Fruit fly (Drosophila melanogaster) whole organism, embryonic: ENCODE measurements around the gene brn.

Experiments
- Adf1 ChIP-seq: fragments of 200-800 bp; sonication (Bioruptor generic); IDR thresholded peaks from 2 replicates; pipeline ENCODE4 v1.3.6; 2022; ENCODE audit warnings: missing biosample characterization, missing genetic modification characterization
- Aef1 ChIP-seq: fragments of 200-800 bp; sonication (Bioruptor generic); IDR thresholded peaks from 3 replicates; pipeline ENCODE4 v1.3.6; 2022; ENCODE audit warnings: missing biosample characterization, missing genetic modification characterization
- Atf-2 ChIP-seq: fragments of 200-800 bp; sonication (Bioruptor generic); optimal IDR thresholded peaks from 2 replicates; lab custom pipeline; 2016; ENCODE audit warnings: missing biosample characterization, missing genetic modification characterization
- CG10543 ChIP-seq: fragments of 200-800 bp; sonication (Bioruptor generic); optimal IDR thresholded peaks from 3 replicates; lab custom pipeline; 2017; ENCODE audit warnings: missing biosample characterization, mild to moderate bottlenecking, missing genetic modification characterization, moderate library complexity
- CG11247 ChIP-seq: fragments of 200-800 bp; sonication (Bioruptor generic); IDR thresholded peaks from 2 replicates; pipeline ENCODE4 v1.3.6; 2022; ENCODE audit warnings: missing biosample characterization, missing genetic modification characterization
- CG12155 ChIP-seq: fragments of 200-800 bp; sonication (Bioruptor generic); optimal IDR thresholded peaks from 3 replicates; lab custom pipeline; 2016; ENCODE audit warnings: missing biosample characterization, missing genetic modification characterization
- CG12236 ChIP-seq: fragments of 200-800 bp; sonication (Bioruptor generic); optimal IDR thresholded peaks from 2 replicates; lab custom pipeline; 2016; ENCODE audit warnings: missing biosample characterization, missing genetic modification characterization
- CG15514 ChIP-seq: fragments of 200-800 bp; sonication (Bioruptor generic); optimal IDR thresholded peaks from 3 replicates; lab custom pipeline; 2017; ENCODE audit warnings: missing biosample characterization, missing genetic modification characterization, mild to moderate bottlenecking, moderate library complexity, missing genetic modification reagents
- CG17568 ChIP-seq: fragments of 200-800 bp; sonication (Bioruptor generic); optimal IDR thresholded peaks from 2 replicates; lab custom pipeline; 2018; ENCODE audit warnings: missing biosample characterization, mild to moderate bottlenecking, missing genetic modification characterization, moderate library complexity
- CG17612 ChIP-seq: fragments of 200-800 bp; sonication (Bioruptor generic); IDR thresholded peaks from 2 replicates; pipeline ENCODE4 v1.3.6; 2022; ENCODE audit warnings: missing biosample characterization, missing genetic modification characterization
- CG18764 ChIP-seq: fragments of 200-800 bp; sonication (Bioruptor generic); optimal IDR thresholded peaks from 3 replicates; lab custom pipeline; 2016; ENCODE audit warnings: missing biosample characterization, missing genetic modification characterization
- CG2712 ChIP-seq: fragments of 200-800 bp; optimal IDR thresholded peaks from 3 replicates; lab custom pipeline; 2019; ENCODE audit warnings: missing biosample characterization, mild to moderate bottlenecking, missing genetic modification characterization, moderate library complexity
- CG32532 ChIP-seq: fragments of 200-800 bp; sonication (Bioruptor generic); IDR thresholded peaks from 2 replicates; pipeline ENCODE4 v1.3.6; 2022; ENCODE audit warnings: missing biosample characterization, missing genetic modification characterization
- CG3838 ChIP-seq: fragments of 200-800 bp; sonication (Bioruptor generic); optimal IDR thresholded peaks from 3 replicates; lab custom pipeline; 2016; ENCODE audit warnings: missing biosample characterization, missing genetic modification characterization
- CG4404 ChIP-seq: fragments of 200-800 bp; sonication (Bioruptor generic); IDR thresholded peaks from 2 replicates; pipeline ENCODE4 v1.3.6; 2022; ENCODE audit warnings: missing biosample characterization, missing genetic modification characterization
- CG4617 ChIP-seq: fragments of 200-800 bp; sonication (Bioruptor generic); optimal IDR thresholded peaks from 3 replicates; lab custom pipeline; 2016; ENCODE audit warnings: missing biosample characterization, missing genetic modification characterization, borderline replicate concordance
- CG4854 ChIP-seq: fragments of 200-800 bp; sonication (Bioruptor generic); optimal IDR thresholded peaks from 2 replicates; lab custom pipeline; 2016; ENCODE audit warnings: missing biosample characterization, missing genetic modification characterization, inconsistent platforms
- CG6683 ChIP-seq: fragments of 200-800 bp; sonication (Bioruptor generic); optimal IDR thresholded peaks from 2 replicates; lab custom pipeline; 2017; ENCODE audit warnings: missing biosample characterization, mild to moderate bottlenecking, missing genetic modification characterization, missing genetic modification reagents
- CG6791 ChIP-seq: fragments of 200-800 bp; sonication (Bioruptor generic); IDR thresholded peaks from 3 replicates; pipeline ENCODE4 v1.3.6; 2022; ENCODE audit warnings: missing biosample characterization, missing genetic modification characterization; ENCODE audit not compliant: partially characterized antibody
- CG7928 ChIP-seq: fragments of 200-800 bp; sonication (Bioruptor generic); optimal IDR thresholded peaks from 2 replicates; lab custom pipeline; 2017; ENCODE audit warnings: missing biosample characterization, mild to moderate bottlenecking, missing genetic modification characterization
- CG7963 ChIP-seq: fragments of 200-800 bp; sonication (Bioruptor generic); IDR thresholded peaks from 3 replicates; pipeline ENCODE4 v1.3.6; 2022; ENCODE audit warnings: missing biosample characterization, missing genetic modification characterization; ENCODE audit not compliant: partially characterized antibody
- CG9437 ChIP-seq: fragments of 200-800 bp; sonication (Bioruptor generic); optimal IDR thresholded peaks from 2 replicates; lab custom pipeline; 2018; ENCODE audit warnings: missing biosample characterization, mild to moderate bottlenecking, missing genetic modification characterization
- D19A ChIP-seq: fragments of 200-800 bp; optimal IDR thresholded peaks from 3 replicates; lab custom pipeline; 2019; ENCODE audit warnings: missing biosample characterization, mild to moderate bottlenecking, missing genetic modification characterization, moderate library complexity
- Dek ChIP-seq: fragments of 200-800 bp; sonication (Bioruptor generic); optimal IDR thresholded peaks from 3 replicates; lab custom pipeline; 2019; ENCODE audit warnings: missing biosample characterization, mild to moderate bottlenecking, missing genetic modification characterization, moderate library complexity
- Dref ChIP-seq: fragments of 200-800 bp; sonication (Bioruptor generic); IDR thresholded peaks from 2 replicates; pipeline ENCODE4 v1.3.6; 2022; ENCODE audit warnings: missing biosample characterization, missing genetic modification characterization
- Ets97D ChIP-seq: fragments of 200-800 bp; sonication (Bioruptor generic); optimal IDR thresholded peaks from 3 replicates; lab custom pipeline; 2016; ENCODE audit warnings: missing biosample characterization, missing genetic modification characterization
- HLH4C ChIP-seq: fragments of 200-800 bp; sonication (Bioruptor generic); IDR thresholded peaks from 3 replicates; pipeline ENCODE4 v1.3.6; 2022; ENCODE audit warnings: missing biosample characterization, missing genetic modification characterization; ENCODE audit not compliant: partially characterized antibody
- Mrtf ChIP-seq: fragments of 200-800 bp; sonication (Bioruptor generic); IDR thresholded peaks from 3 replicates; pipeline ENCODE4 v1.3.6; 2022; ENCODE audit warnings: missing biosample characterization, missing genetic modification characterization
- Sry-δ ChIP-seq: fragments of 200-800 bp; sonication (Bioruptor generic); optimal IDR thresholded peaks from 2 replicates; lab custom pipeline; 2016; ENCODE audit warnings: missing biosample characterization, missing genetic modification characterization
- Vsx1 ChIP-seq: fragments of 200-800 bp; sonication (Bioruptor generic); optimal IDR thresholded peaks from 2 replicates; lab custom pipeline; 2017; ENCODE audit warnings: missing biosample characterization, mild to moderate bottlenecking, missing genetic modification characterization, missing genetic modification reagents
- Xbp1 ChIP-seq: fragments of 200-800 bp; sonication (Bioruptor generic); optimal IDR thresholded peaks from 3 replicates; lab custom pipeline; 2016; ENCODE audit warnings: missing biosample characterization, mild to moderate bottlenecking, missing genetic modification characterization
- ara ChIP-seq: fragments of 200-800 bp; sonication (Bioruptor generic); IDR thresholded peaks from 2 replicates; pipeline ENCODE4 v1.3.6; 2022; ENCODE audit warnings: missing biosample characterization, missing genetic modification characterization
- btn ChIP-seq: fragments of 200-800 bp; sonication (Bioruptor generic); optimal IDR thresholded peaks from 2 replicates; lab custom pipeline; 2016; ENCODE audit warnings: missing biosample characterization, missing genetic modification characterization
- cas ChIP-seq: fragments of 200-800 bp; sonication (Bioruptor generic); IDR thresholded peaks from 2 replicates; pipeline ENCODE4 v1.3.6; 2022; ENCODE audit warnings: missing biosample characterization, missing genetic modification characterization
- cato ChIP-seq: fragments of 200-800 bp; sonication (Bioruptor generic); optimal IDR thresholded peaks from 2 replicates; lab custom pipeline; 2016; ENCODE audit warnings: missing biosample characterization, missing genetic modification characterization, borderline replicate concordance
- corto ChIP-seq: fragments of 200-800 bp; sonication (Bioruptor generic); optimal IDR thresholded peaks from 2 replicates; lab custom pipeline; 2016; ENCODE audit warnings: missing biosample characterization, mild to moderate bottlenecking, missing genetic modification characterization, moderate library complexity
- dm ChIP-seq: fragments of 200-800 bp; sonication (Bioruptor generic); optimal IDR thresholded peaks from 3 replicates; lab custom pipeline; 2016; ENCODE audit warnings: missing biosample characterization, missing genetic modification characterization
- eyg ChIP-seq: fragments of 200-800 bp; sonication (Bioruptor generic); optimal IDR thresholded peaks from 3 replicates; lab custom pipeline; 2016; ENCODE audit warnings: missing biosample characterization, missing genetic modification characterization
- ftz-f1 ChIP-seq: fragments of 200-800 bp; sonication (Bioruptor generic); optimal IDR thresholded peaks from 2 replicates; lab custom pipeline; 2016; ENCODE audit warnings: missing biosample characterization, missing genetic modification characterization
- gcm ChIP-seq: fragments of 200-800 bp; sonication (Bioruptor generic); optimal IDR thresholded peaks from 2 replicates; lab custom pipeline; 2019; ENCODE audit warnings: missing biosample characterization, mild to moderate bottlenecking, missing genetic modification characterization, moderate library complexity
- hbn ChIP-seq: fragments of 200-800 bp; sonication (Bioruptor generic); IDR thresholded peaks from 2 replicates; pipeline ENCODE4 v1.3.6; 2022; ENCODE audit warnings: missing biosample characterization, missing genetic modification characterization; ENCODE audit not compliant: partially characterized antibody
- her ChIP-seq: fragments of 200-800 bp; sonication (Bioruptor generic); optimal IDR thresholded peaks from 2 replicates; lab custom pipeline; 2016; ENCODE audit warnings: missing biosample characterization, missing genetic modification characterization
- jing ChIP-seq: fragments of 200-800 bp; sonication (Bioruptor generic); optimal IDR thresholded peaks from 2 replicates; lab custom pipeline; 2018; ENCODE audit warnings: missing biosample characterization, mild to moderate bottlenecking, missing genetic modification characterization
- mam ChIP-seq: fragments of 200-800 bp; sonication (Bioruptor generic); optimal IDR thresholded peaks from 3 replicates; lab custom pipeline; 2016; ENCODE audit warnings: missing biosample characterization, missing genetic modification characterization
- otp ChIP-seq: fragments of 200-800 bp; sonication (Bioruptor generic); IDR thresholded peaks from 3 replicates; pipeline ENCODE4, ENCODE4 v1.3.6; 2022; ENCODE audit warnings: missing biosample characterization, missing genetic modification characterization
- pum ChIP-seq: fragments of 200-800 bp; sonication (Bioruptor generic); optimal IDR thresholded peaks from 2 replicates; lab custom pipeline; 2016; ENCODE audit warnings: missing biosample characterization, missing genetic modification characterization
- shn ChIP-seq: fragments of 200-800 bp; sonication (Bioruptor generic); optimal IDR thresholded peaks from 3 replicates; lab custom pipeline; 2016; ENCODE audit warnings: missing biosample characterization, missing genetic modification characterization
- sima ChIP-seq: fragments of 200-800 bp; sonication (Bioruptor generic); optimal IDR thresholded peaks from 2 replicates; lab custom pipeline; 2016; ENCODE audit warnings: missing biosample characterization, missing genetic modification characterization
- slou ChIP-seq: fragments of 200-800 bp; sonication (Bioruptor generic); optimal IDR thresholded peaks from 3 replicates; lab custom pipeline; 2016; ENCODE audit warnings: missing biosample characterization, missing genetic modification characterization
- unc-4 ChIP-seq: fragments of 200-800 bp; sonication (Bioruptor generic); IDR thresholded peaks from 2 replicates; pipeline ENCODE4 v1.3.6; 2022; ENCODE audit warnings: missing biosample characterization, missing genetic modification characterization; ENCODE audit not compliant: partially characterized antibody
- wek ChIP-seq: fragments of 200-800 bp; sonication (Bioruptor generic); optimal IDR thresholded peaks from 3 replicates; lab custom pipeline; 2018; ENCODE audit warnings: missing biosample characterization, mild to moderate bottlenecking, missing genetic modification characterization, moderate library complexity

Gene brn

dm6 chrX:4131049-4131629 is 27.0 kb downstream of the brn start, which contains the start of gene GlcAT-I (continued):
- TF ChIP-seq CG6683 (GFP tag; lab: Kevin White, UChicago) = no peak
- TF ChIP-seq CG7963 (GFP tag; lab: Robert Waterston, UW) = peak; percentile 20; the same call in 1 of the 3 replicates
- peak; percentile 70 for TF ChIP-seq CG15514 (GFP tag; lab: Kevin White, UChicago)
- no peak for TF ChIP-seq cato (GFP tag; lab: Kevin White, UChicago)
- no peak for TF ChIP-seq CG17612 (GFP tag; lab: Robert Waterston, UW)
- no peak for TF ChIP-seq CG4404 (GFP tag; lab: Robert Waterston, UW)
- TF ChIP-seq jing (GFP tag; lab: Kevin White, UChicago) = no peak
- TF ChIP-seq dm = peak; percentile 29
- no peak for TF ChIP-seq CG12155 (GFP tag; lab: Kevin White, UChicago)
- no peak for TF ChIP-seq CG32532 (GFP tag; lab: Robert Waterston, UW)
- no peak for TF ChIP-seq CG17568 (GFP tag; lab: Kevin White, UChicago)
- peak; percentile 57 for TF ChIP-seq Sry-δ (GFP tag; lab: Kevin White, UChicago)
- TF ChIP-seq Dref (GFP tag; lab: Robert Waterston, UW) = peak; percentile 65
- no peak for TF ChIP-seq her (GFP tag; lab: Kevin White, UChicago)
- TF ChIP-seq Adf1 (GFP tag; lab: Robert Waterston, UW) = no peak
- peak; percentile 57; the same call in 2 of the 3 replicates for TF ChIP-seq CG6791
- no peak for TF ChIP-seq Aef1
- TF ChIP-seq shn (GFP tag; lab: Kevin White, UChicago) = no peak
- TF ChIP-seq unc-4 (GFP tag; lab: Robert Waterston, UW) = peak; percentile 60
- TF ChIP-seq ara = no peak
- no peak for TF ChIP-seq D19A (tag; lab: Kevin White, UChicago)
- TF ChIP-seq corto (GFP tag; lab: Kevin White, UChicago) = no peak
- no peak for TF ChIP-seq sima (GFP tag; lab: Kevin White, UChicago)
- no peak for TF ChIP-seq mam (GFP tag; lab: Kevin White, UChicago)
- TF ChIP-seq CG18764 = no peak
- peak; percentile 81 for TF ChIP-seq CG9437 (GFP tag; lab: Kevin White, UChicago)
- TF ChIP-seq Ets97D (GFP tag; lab: Kevin White, UChicago) = peak; percentile 47
- TF ChIP-seq Atf-2 (GFP tag; lab: Kevin White, UChicago) = no peak
- no peak for TF ChIP-seq Xbp1 (GFP tag; lab: Kevin White, UChicago)
- TF ChIP-seq hbn (GFP tag; lab: Robert Waterston, UW) = 0 out of 2 replicates have a peak, but pooled peaks have one; percentile 28
- no peak for TF ChIP-seq Vsx1
- TF ChIP-seq Dek = no peak
- no peak for TF ChIP-seq cas (GFP tag; lab: Robert Waterston, UW)
- TF ChIP-seq ftz-f1 (GFP tag; lab: Kevin White, UChicago) = no peak
- no peak for TF ChIP-seq slou (GFP tag; lab: Kevin White, UChicago)
- no peak for TF ChIP-seq wek (GFP tag; lab: Kevin White, UChicago)
- peak; percentile 64 for TF ChIP-seq CG4617
- TF ChIP-seq CG10543 (GFP tag; lab: Kevin White, UChicago) = no peak
- TF ChIP-seq eyg (GFP tag; lab: Kevin White, UChicago) = no peak
- TF ChIP-seq CG2712 = no peak
- no peak for TF ChIP-seq gcm
- TF ChIP-seq CG3838 (GFP tag; lab: Kevin White, UChicago) = no peak
- no peak for TF ChIP-seq CG4854
- no peak for TF ChIP-seq btn
- no peak for TF ChIP-seq HLH4C (GFP tag; lab: Robert Waterston, UW)
- TF ChIP-seq CG11247 (GFP tag; lab: Robert Waterston, UW) = no peak
- no peak for TF ChIP-seq Mrtf
- TF ChIP-seq CG12236 (GFP tag; lab: Kevin White, UChicago) = no peak
- TF ChIP-seq CG7928 = no peak
- no peak for TF ChIP-seq otp (GFP tag; lab: Robert Waterston, UW)
- TF ChIP-seq pum (GFP tag; lab: Kevin White, UChicago) = no peak
